Worm (Caenorhabditis elegans) whole organism, L2 larva: ENCODE data around the gene ckb-2.

Experiments used
- aly-2 ChIP-seq: fragments of 150-350 bp; optimal IDR thresholded peaks from 2 replicates; lab custom pipeline; 2014; ENCODE audit warnings: missing biosample characterization, missing genetic modification characterization
- nhr-11 ChIP-seq: fragments of 150-350 bp; optimal IDR thresholded peaks from 2 replicates; lab custom pipeline; 2014; ENCODE audit warnings: missing biosample characterization, missing genetic modification characterization
- zag-1 ChIP-seq: fragments of 150-350 bp; optimal IDR thresholded peaks from 2 replicates; lab custom pipeline; 2014; ENCODE audit warnings: missing biosample characterization, missing genetic modification characterization

DNA sequence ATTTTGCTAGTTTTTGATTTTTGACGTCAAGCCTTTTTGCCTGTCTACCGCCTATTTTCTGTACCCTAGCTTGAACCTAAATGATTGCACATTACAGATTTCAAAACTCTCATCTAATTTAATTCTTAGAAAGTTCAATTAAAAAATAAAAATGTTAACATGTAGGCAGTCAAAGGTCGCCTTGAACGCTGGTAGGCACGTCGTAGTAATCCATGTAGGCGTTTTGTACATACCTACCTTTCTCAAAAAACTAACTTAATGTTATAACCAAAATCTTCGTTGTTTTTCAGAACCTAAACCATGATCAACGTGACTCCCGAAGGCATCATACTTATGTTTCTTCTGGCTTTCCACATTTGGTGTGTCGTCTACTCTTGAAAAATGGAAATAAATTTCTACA is 43.9 kb upstream of the ckb-2 start, which contains the start of gene H38K22.9:
- TF ChIP-seq nhr-11 (tag; lab: Kevin White, UChicago) = no peak
- TF ChIP-seq zag-1 (tag; lab: Kevin White, UChicago) = no peak
- TF ChIP-seq aly-2 = no peak
